Fruit fly (Drosophila melanogaster) whole organism, embryonic: ENCODE results near the gene Psf2.

ENCODE experiments used
- B-H1 ChIP-seq: fragments of 200-800 bp; sonication (Bioruptor generic); IDR thresholded peaks from 3 replicates; pipeline ENCODE4 v1.3.6; 2022; ENCODE audit warnings: missing biosample characterization, missing genetic modification characterization
- CG10431 ChIP-seq: fragments of 200-800 bp; sonication (Bioruptor generic); optimal IDR thresholded peaks from 3 replicates; lab custom pipeline; 2018; ENCODE audit warnings: missing biosample characterization, mild to moderate bottlenecking, missing genetic modification characterization
- CG10979 ChIP-seq: fragments of 200-800 bp; sonication (Bioruptor generic); optimal IDR thresholded peaks from 2 replicates; lab custom pipeline; 2018; ENCODE audit warnings: missing biosample characterization, mild to moderate bottlenecking, missing genetic modification characterization, moderate library complexity
- CG11456 ChIP-seq: fragments of 200-800 bp; sonication (Bioruptor generic); IDR thresholded peaks from 3 replicates; pipeline ENCODE4 v1.3.6; 2022; ENCODE audit warnings: missing biosample characterization, missing genetic modification characterization
- CG12299 ChIP-seq: fragments of 200-800 bp; sonication (Bioruptor generic); optimal IDR thresholded peaks from 2 replicates; lab custom pipeline; 2018; ENCODE audit warnings: missing biosample characterization, mild to moderate bottlenecking, missing genetic modification characterization
- CG14050 ChIP-seq: fragments of 200-800 bp; sonication (Bioruptor generic); IDR thresholded peaks from 3 replicates; pipeline ENCODE4 v1.3.6; 2022; ENCODE audit warnings: missing biosample characterization, missing genetic modification characterization
- CG14710 ChIP-seq: fragments of 200-800 bp; sonication (Bioruptor generic); optimal IDR thresholded peaks from 3 replicates; lab custom pipeline; 2019; ENCODE audit warnings: missing biosample characterization, mild to moderate bottlenecking, missing genetic modification characterization, moderate library complexity
- CG15514 ChIP-seq: fragments of 200-800 bp; sonication (Bioruptor generic); optimal IDR thresholded peaks from 3 replicates; lab custom pipeline; 2017; ENCODE audit warnings: missing biosample characterization, missing genetic modification characterization, mild to moderate bottlenecking, moderate library complexity, missing genetic modification reagents
- CG1647 ChIP-seq: fragments of 200-800 bp; sonication (Bioruptor generic); optimal IDR thresholded peaks from 3 replicates; lab custom pipeline; 2016; ENCODE audit warnings: missing biosample characterization, missing genetic modification characterization
- CG16863 ChIP-seq: fragments of 200-800 bp; sonication (Bioruptor generic); optimal IDR thresholded peaks from 3 replicates; lab custom pipeline; 2016; ENCODE audit warnings: missing biosample characterization, missing genetic modification characterization
- CG17568 ChIP-seq: fragments of 200-800 bp; sonication (Bioruptor generic); optimal IDR thresholded peaks from 2 replicates; lab custom pipeline; 2018; ENCODE audit warnings: missing biosample characterization, mild to moderate bottlenecking, missing genetic modification characterization, moderate library complexity
- CG43689 ChIP-seq: fragments of 200-800 bp; sonication (Bioruptor generic); IDR thresholded peaks from 2 replicates; pipeline ENCODE4 v1.3.6; 2022; ENCODE audit warnings: missing biosample characterization, missing genetic modification characterization
- CG4617 ChIP-seq: fragments of 200-800 bp; sonication (Bioruptor generic); optimal IDR thresholded peaks from 3 replicates; lab custom pipeline; 2016; ENCODE audit warnings: missing biosample characterization, missing genetic modification characterization, borderline replicate concordance
- CG5180 ChIP-seq: fragments of 200-800 bp; sonication (Bioruptor generic); optimal IDR thresholded peaks from 3 replicates; lab custom pipeline; 2017; ENCODE audit warnings: missing biosample characterization, missing genetic modification characterization, mild to moderate bottlenecking, moderate library complexity, missing genetic modification reagents
- CG5953 ChIP-seq: fragments of 200-800 bp; sonication (Bioruptor generic); IDR thresholded peaks from 2 replicates; pipeline ENCODE4 v1.3.6; 2022; ENCODE audit warnings: missing biosample characterization, missing genetic modification characterization
- CG6175 ChIP-seq: fragments of 200-800 bp; sonication (Bioruptor generic); IDR thresholded peaks from 3 replicates; pipeline ENCODE4 v1.3.6; 2022; ENCODE audit warnings: missing biosample characterization, missing genetic modification characterization
- CG9437 ChIP-seq: fragments of 200-800 bp; sonication (Bioruptor generic); optimal IDR thresholded peaks from 2 replicates; lab custom pipeline; 2018; ENCODE audit warnings: missing biosample characterization, mild to moderate bottlenecking, missing genetic modification characterization
- CHES-1-like ChIP-seq: fragments of 200-800 bp; sonication (Bioruptor generic); optimal IDR thresholded peaks from 2 replicates; lab custom pipeline; 2016; ENCODE audit warnings: missing biosample characterization, missing genetic modification characterization
- CoRest ChIP-seq: fragments of 200-800 bp; sonication (Bioruptor generic); optimal IDR thresholded peaks from 3 replicates; lab custom pipeline; 2018; ENCODE audit warnings: missing biosample characterization, mild to moderate bottlenecking, missing genetic modification characterization, moderate library complexity
- Dad ChIP-seq: fragments of 200-800 bp; sonication (Bioruptor generic); optimal IDR thresholded peaks from 3 replicates; lab custom pipeline; 2016; ENCODE audit warnings: missing biosample characterization, missing genetic modification characterization
- Dp ChIP-seq: fragments of 200-800 bp; sonication (Bioruptor generic); optimal IDR thresholded peaks from 2 replicates; lab custom pipeline; 2018; ENCODE audit warnings: missing biosample characterization, mild to moderate bottlenecking, missing genetic modification characterization, moderate library complexity
- HLHmδ ChIP-seq: fragments of 200-800 bp; sonication (Bioruptor generic); optimal IDR thresholded peaks from 2 replicates; lab custom pipeline; 2018; ENCODE audit warnings: missing biosample characterization, mild to moderate bottlenecking, missing genetic modification characterization, moderate library complexity
- HmgZ ChIP-seq: fragments of 200-800 bp; sonication (Bioruptor generic); optimal IDR thresholded peaks from 2 replicates; lab custom pipeline; 2018; ENCODE audit warnings: missing biosample characterization, mild to moderate bottlenecking, missing genetic modification characterization
- Hmx ChIP-seq: fragments of 200-800 bp; sonication (Bioruptor generic); optimal IDR thresholded peaks from 2 replicates; lab custom pipeline; 2016; ENCODE audit warnings: missing biosample characterization, missing genetic modification characterization
- Lhr ChIP-seq: fragments of 200-800 bp; sonication (Bioruptor generic); optimal IDR thresholded peaks from 3 replicates; lab custom pipeline; 2017; ENCODE audit warnings: mild to moderate bottlenecking, missing biosample characterization, missing genetic modification reagents, missing genetic modification characterization
- Neu2 ChIP-seq: fragments of 200-800 bp; sonication (Bioruptor generic); optimal IDR thresholded peaks from 3 replicates; lab custom pipeline; 2016; ENCODE audit warnings: missing biosample characterization, missing genetic modification characterization, borderline replicate concordance
- Oaz ChIP-seq: fragments of 200-800 bp; sonication (Bioruptor generic); IDR thresholded peaks from 2 replicates; pipeline ENCODE4 v1.3.6; 2022; ENCODE audit warnings: missing biosample characterization, missing genetic modification characterization
- Oli ChIP-seq: fragments of 200-800 bp; sonication (Bioruptor generic); optimal IDR thresholded peaks from 2 replicates; lab custom pipeline; 2018; ENCODE audit warnings: missing biosample characterization, mild to moderate bottlenecking, missing genetic modification characterization, moderate library complexity
- Sin3A ChIP-seq: fragments of >200 bp; optimal IDR thresholded peaks from 2 replicates; lab custom pipeline; 2018
- Sry-δ ChIP-seq: fragments of 200-800 bp; sonication (Bioruptor generic); optimal IDR thresholded peaks from 2 replicates; lab custom pipeline; 2016; ENCODE audit warnings: missing biosample characterization, missing genetic modification characterization
- Taf1 ChIP-seq: fragments of 200-800 bp; sonication (Bioruptor generic); IDR thresholded peaks from 2 replicates; pipeline ENCODE4 v1.3.6; 2022; ENCODE audit warnings: missing biosample characterization, missing genetic modification characterization
- Trl ChIP-seq, 3 experiments: fragments of >200 bp in 2 of 3; fragments of 200-800 bp in 1 of 3; sonication (Bioruptor generic) in 1 of 3; optimal IDR thresholded peaks; 2 replicates in 1 of 3; 3 replicates in 2 of 3; lab custom pipeline; 2016 to 2017; ENCODE audit warnings: missing biosample characterization in 1 of 3, missing genetic modification characterization in 1 of 3
- Xrp1 ChIP-seq: fragments of 200-800 bp; sonication (Bioruptor generic); IDR thresholded peaks from 2 replicates; pipeline ENCODE4 v1.3.6; 2022; ENCODE audit warnings: missing biosample characterization, missing genetic modification characterization
- crp ChIP-seq, 2 experiments: fragments of 200-800 bp; sonication (Bioruptor generic); optimal IDR thresholded peaks; 2 replicates in 1 of 2; 3 replicates in 1 of 2; lab custom pipeline; 2017; ENCODE audit warnings: missing biosample characterization in 2 of 2, missing genetic modification characterization in 2 of 2, mild to moderate bottlenecking in 1 of 2, moderate library complexity in 1 of 2
- da ChIP-seq: fragments of 200-800 bp; sonication (Bioruptor generic); optimal IDR thresholded peaks from 2 replicates; lab custom pipeline; 2016; ENCODE audit warnings: missing biosample characterization, missing genetic modification characterization
- fru ChIP-seq: fragments of >200 bp; optimal IDR thresholded peaks from 2 replicates; lab custom pipeline; 2017
- gsb-n ChIP-seq: fragments of 200-800 bp; sonication (Bioruptor generic); optimal IDR thresholded peaks from 3 replicates; lab custom pipeline; 2018; ENCODE audit warnings: missing biosample characterization, mild to moderate bottlenecking, missing genetic modification characterization
- ind ChIP-seq: fragments of 200-800 bp; sonication (Bioruptor generic); optimal IDR thresholded peaks from 3 replicates; lab custom pipeline; 2016; ENCODE audit warnings: missing biosample characterization, missing genetic modification characterization
- knrl ChIP-seq: fragments of 200-800 bp; sonication (Bioruptor generic); IDR thresholded peaks from 3 replicates; pipeline ENCODE4 v1.3.6; 2022; ENCODE audit warnings: missing biosample characterization, missing genetic modification characterization; ENCODE audit not compliant: partially characterized antibody
- mam ChIP-seq: fragments of 200-800 bp; sonication (Bioruptor generic); optimal IDR thresholded peaks from 3 replicates; lab custom pipeline; 2016; ENCODE audit warnings: missing biosample characterization, missing genetic modification characterization
- otp ChIP-seq: fragments of 200-800 bp; sonication (Bioruptor generic); IDR thresholded peaks from 3 replicates; pipeline ENCODE4, ENCODE4 v1.3.6; 2022; ENCODE audit warnings: missing biosample characterization, missing genetic modification characterization
- row ChIP-seq: fragments of 200-800 bp; sonication (Bioruptor generic); IDR thresholded peaks from 3 replicates; pipeline ENCODE4 v1.3.6; 2022; ENCODE audit warnings: missing biosample characterization, missing genetic modification characterization
- sc ChIP-seq, 3 experiments: fragments of >200 bp in 2 of 3; fragments of 200-800 bp in 1 of 3; sonication (Bioruptor generic) in 1 of 3; optimal IDR thresholded peaks; 2 replicates in 2 of 3; 3 replicates in 1 of 3; lab custom pipeline; 2017; ENCODE audit warnings: mild to moderate bottlenecking in 1 of 3, missing biosample characterization in 1 of 3, missing genetic modification characterization in 1 of 3, missing genetic modification reagents in 1 of 3
- sens-2 ChIP-seq: fragments of 200-800 bp; sonication (Bioruptor generic); IDR thresholded peaks from 2 replicates; pipeline ENCODE4 v1.3.6; 2022; ENCODE audit warnings: missing biosample characterization, missing genetic modification characterization
- sima ChIP-seq: fragments of 200-800 bp; sonication (Bioruptor generic); optimal IDR thresholded peaks from 2 replicates; lab custom pipeline; 2016; ENCODE audit warnings: missing biosample characterization, missing genetic modification characterization
- ssp ChIP-seq: fragments of 200-800 bp; sonication (Bioruptor generic); IDR thresholded peaks from 2 replicates; pipeline ENCODE4 v1.3.6; 2022; ENCODE audit warnings: missing biosample characterization, missing genetic modification characterization
- stc ChIP-seq: fragments of 200-800 bp; sonication (Bioruptor generic); IDR thresholded peaks from 2 replicates; pipeline ENCODE4 v1.3.6; 2022; ENCODE audit warnings: missing biosample characterization, missing genetic modification characterization
- tin ChIP-seq: fragments of 200-800 bp; sonication (Bioruptor generic); optimal IDR thresholded peaks from 3 replicates; lab custom pipeline; 2016; ENCODE audit warnings: missing biosample characterization, missing genetic modification characterization
- tll ChIP-seq, 2 experiments: fragments of 200-800 bp in 1 of 2; fragments of >200 bp in 1 of 2; sonication (Bioruptor generic) in 1 of 2; optimal IDR thresholded peaks; 2 replicates each; lab custom pipeline; 2017 to 2019; ENCODE audit warnings: missing biosample characterization in 2 of 2, missing genetic modification characterization in 2 of 2, mild to moderate bottlenecking in 1 of 2, moderate library complexity in 1 of 2
- unc-4 ChIP-seq: fragments of 200-800 bp; sonication (Bioruptor generic); IDR thresholded peaks from 2 replicates; pipeline ENCODE4 v1.3.6; 2022; ENCODE audit warnings: missing biosample characterization, missing genetic modification characterization; ENCODE audit not compliant: partially characterized antibody

Psf2 gene

DNA sequence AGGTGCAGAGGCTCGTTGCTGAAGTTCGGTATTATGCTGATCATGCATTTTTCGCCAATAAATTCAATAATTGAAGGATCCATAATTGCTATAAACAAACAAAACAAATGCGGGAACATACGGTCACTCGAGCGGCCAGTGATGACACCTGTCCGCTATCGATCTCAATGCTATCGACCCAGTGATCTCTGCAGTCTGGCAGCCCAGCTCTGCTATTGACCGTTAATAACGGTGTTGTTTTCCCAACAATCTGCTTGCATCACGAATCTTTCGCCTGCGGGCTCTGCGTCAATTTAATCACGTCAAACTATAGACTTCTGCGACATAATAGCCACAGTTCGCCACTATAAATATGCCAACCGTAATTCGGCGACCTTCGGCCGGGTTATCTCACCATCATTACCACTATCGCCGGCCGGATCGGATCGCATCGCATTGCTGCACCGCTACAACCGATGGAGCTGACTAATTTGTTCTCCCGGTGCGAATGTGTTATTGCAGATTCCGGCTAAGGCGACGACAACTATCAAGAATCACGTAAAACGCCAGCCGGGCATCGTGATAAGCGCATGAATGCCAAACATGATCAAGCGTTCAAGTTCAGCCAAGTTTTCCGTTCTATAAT lies at the start of gene Psf2 (continued):
- no peak for TF ChIP-seq ssp (GFP tag; lab: Robert Waterston, UW)
- no peak for TF ChIP-seq da
- no peak for TF ChIP-seq CG12299 (tag; lab: Kevin White, UChicago)
- TF ChIP-seq CG17568 (GFP tag; lab: Kevin White, UChicago), result no peak
- TF ChIP-seq stc, result no peak
- TF ChIP-seq Xrp1 (GFP tag; lab: Robert Waterston, UW), result no peak
- TF ChIP-seq sens-2 (GFP tag; lab: Robert Waterston, UW), result no peak
- no peak for TF ChIP-seq CG11456 (GFP tag; lab: Robert Waterston, UW)
- TF ChIP-seq CG15514 (GFP tag; lab: Kevin White, UChicago), result peak; percentile 30
- TF ChIP-seq CG6175, result no peak
- TF ChIP-seq B-H1 (GFP tag; lab: Robert Waterston, UW), result no peak
- no peak for TF ChIP-seq CG1647 (GFP tag; lab: Kevin White, UChicago)
- TF ChIP-seq CG10431 (GFP tag; lab: Kevin White, UChicago), result no peak
- no peak for TF ChIP-seq tll (GFP tag; optimal IDR thresholded peaks at IDR 0.05; lab: Kevin White, UChicago)
- TF ChIP-seq ind (GFP tag; lab: Kevin White, UChicago), result no peak
- TF ChIP-seq otp (GFP tag; lab: Robert Waterston, UW), result no peak
- no peak for TF ChIP-seq Oli (tag; lab: Kevin White, UChicago)
- TF ChIP-seq CG16863, result no peak
- TF ChIP-seq Hmx (GFP tag; lab: Kevin White, UChicago), result no peak
- TF ChIP-seq CG14050 (GFP tag; lab: Robert Waterston, UW), result no peak
- peak; percentile 50; the same call in 1 of the 2 replicates for TF ChIP-seq unc-4
- no peak for TF ChIP-seq CG9437 (GFP tag; lab: Kevin White, UChicago)
- no peak for TF ChIP-seq CG43689 (GFP tag; lab: Robert Waterston, UW)
- no peak for TF ChIP-seq Dad (GFP tag; lab: Kevin White, UChicago)
- TF ChIP-seq HmgZ (tag; lab: Kevin White, UChicago), result peak; percentile 7
- peak; percentile 21; the same call in 1 of the 3 replicates for TF ChIP-seq row (GFP tag; lab: Robert Waterston, UW)
- peak; percentile 51 for TF ChIP-seq CoRest (tag; lab: Kevin White, UChicago)
- no peak for TF ChIP-seq sima (GFP tag; lab: Kevin White, UChicago)
- no peak for TF ChIP-seq sc (optimal IDR thresholded peaks at IDR 0.05; lab: Kevin White, UChicago)
- no peak for TF ChIP-seq sc (GFP tag; optimal IDR thresholded peaks at IDR 0.05; lab: Kevin White, UChicago)
- TF ChIP-seq HLHmδ (GFP tag; lab: Kevin White, UChicago), result no peak
- TF ChIP-seq CG10979 (tag; lab: Kevin White, UChicago), result no peak
- TF ChIP-seq CHES-1-like (GFP tag; lab: Kevin White, UChicago), result no peak
- TF ChIP-seq knrl (GFP tag; lab: Robert Waterston, UW), result peak; percentile 64
- no peak for TF ChIP-seq fru (lab: Kevin White, UChicago)
- TF ChIP-seq Trl (optimal IDR thresholded peaks at IDR 0.05; lab: Kevin White, UChicago), result no peak
- TF ChIP-seq Trl (GFP tag; optimal IDR thresholded peaks at IDR 0.05; lab: Kevin White, UChicago), result no peak
- TF ChIP-seq Neu2, result no peak
- no peak for TF ChIP-seq tin (GFP tag; lab: Kevin White, UChicago)
- TF ChIP-seq Sin3A (lab: Kevin White, UChicago), result peak; percentile 25
- no peak for TF ChIP-seq Taf1
- peak; percentile 90 for TF ChIP-seq Sry-δ (GFP tag; lab: Kevin White, UChicago)
- peak; percentile 21 for TF ChIP-seq Lhr (GFP tag; lab: Kevin White, UChicago)
- no peak for TF ChIP-seq Oaz
- peak in 1 of 2 experiments; percentile 27 for TF ChIP-seq crp (GFP tag; optimal IDR thresholded peaks at IDR 0.05; lab: Kevin White, UChicago)
- no peak for TF ChIP-seq CG5953
- peak; percentile 16 for TF ChIP-seq mam
- peak; percentile 60 for TF ChIP-seq Dp (GFP tag; lab: Kevin White, UChicago)
- peak; percentile 27 for TF ChIP-seq CG4617 (GFP tag; lab: Kevin White, UChicago)
- no peak for TF ChIP-seq gsb-n
- no peak for TF ChIP-seq CG5180 (GFP tag; lab: Kevin White, UChicago)
- peak; percentile 26 for TF ChIP-seq CG14710 (tag; lab: Kevin White, UChicago)
